Worm (Caenorhabditis elegans): ENCODE measurements around the gene M60.7.

The M60.7 gene

ce11 chrX:8210999-8211398 lies 50.0 kb downstream of the M60.7 start, which contains the start of gene cdd-1 (continued):
- TF ChIP-seq duxl-1 (tag; optimal IDR thresholded peaks at IDR 0.05; ENCODE audit: poor library complexity) (no peak), lin-15B (tag; optimal IDR thresholded peaks at IDR 0.05) (no peak), vab-7 (GFP tag; IDR thresholded peaks at IDR 0.05) (no peak), F37D6.2 (tag; optimal IDR thresholded peaks at IDR 0.05) (no peak), dve-1 (tag; optimal IDR thresholded peaks at IDR 0.05; ENCODE audit: insufficient read depth) (peak; percentile 75), nhr-102 (tag; optimal IDR thresholded peaks at IDR 0.05) (no peak), T20F7.1 (GFP tag; optimal IDR thresholded peaks at IDR 0.05) (peak; percentile 40), Y5F2A.4 (GFP tag; optimal IDR thresholded peaks at IDR 0.05) (no peak), ctbp-1 (GFP tag; IDR thresholded peaks at IDR 0.05) (no peak), gei-8 (GFP tag; optimal IDR thresholded peaks at IDR 0.05) (peak; percentile 28), madf-9 (GFP tag; conservative IDR thresholded peaks at IDR 0.05) (no peak), egl-43 (GFP tag; IDR thresholded peaks at IDR 0.05) (no peak), zag-1 (tag; optimal IDR thresholded peaks at IDR 0.05) (no peak), nhr-42 (GFP tag; IDR thresholded peaks at IDR 0.05) (no peak), unc-39 (tag; optimal IDR thresholded peaks at IDR 0.05) (no peak), aly-2 (tag; optimal IDR thresholded peaks at IDR 0.05) (no peak), tag-97 (GFP tag; IDR thresholded peaks at IDR 0.05) (no peak), unc-62 (GFP tag; optimal IDR thresholded peaks at IDR 0.05 in 1 of 2) (peak in 1 of 2 experiments; percentile 47), unc-62 (tag; optimal IDR thresholded peaks at IDR 0.05) (no peak), dpl-1 (GFP tag; optimal IDR thresholded peaks at IDR 0.05) (no peak), nhr-25 (tag; optimal IDR thresholded peaks at IDR 0.05; ENCODE audit: borderline replicate concordance, insufficient read depth) (no peak), fos-1 (tag; optimal IDR thresholded peaks at IDR 0.05) (no peak), lin-13 (GFP tag; optimal IDR thresholded peaks at IDR 0.05) (no peak), cey-2 (tag; optimal IDR thresholded peaks at IDR 0.05; ENCODE audit: borderline replicate concordance, insufficient read depth) (no peak), tra-1 (GFP tag; IDR thresholded peaks at IDR 0.05) (no peak), pqm-1 (tag; optimal IDR thresholded peaks at IDR 0.05) (peak; percentile 36), snpc-1.2 (GFP tag; IDR thresholded peaks at IDR 0.05) (no peak), ceh-44 (GFP tag; IDR thresholded peaks at IDR 0.05) (no peak), jun-1 (tag; optimal IDR thresholded peaks at IDR 0.05) (no peak), nhr-10 (tag; optimal IDR thresholded peaks at IDR 0.05) (no peak), zip-11 (GFP tag; IDR thresholded peaks at IDR 0.05) (no peak), lin-1 (GFP tag; IDR thresholded peaks at IDR 0.05) (peak; percentile 61; the same call in 1 of the 2 replicates), attf-4 (tag; optimal IDR thresholded peaks at IDR 0.05) (no peak), nhr-41 (GFP tag; IDR thresholded peaks at IDR 0.05) (0 out of 2 replicates have a peak, but pooled peaks have one; percentile 6), unc-130 (GFP tag; optimal IDR thresholded peaks at IDR 0.05) (no peak), ces-1 (GFP tag; optimal IDR thresholded peaks at IDR 0.05) (no peak), php-3 (GFP tag; IDR thresholded peaks at IDR 0.05) (peak; percentile 97), dmd-9 (GFP tag; IDR thresholded peaks at IDR 0.05) (no peak), mep-1 (tag; optimal IDR thresholded peaks at IDR 0.05) (peak; percentile 54), dmd-6 (GFP tag; IDR thresholded peaks at IDR 0.05) (peak; percentile 53; the same call in 1 of the 2 replicates), mes-2 (tag; optimal IDR thresholded peaks at IDR 0.05; ENCODE audit: poor library complexity, severe bottlenecking) (no peak), ceh-20 (GFP tag; IDR thresholded peaks at IDR 0.05) (peak; percentile 73), F26F4.8 (GFP tag; conservative IDR thresholded peaks at IDR 0.05) (no peak), nhr-77 (tag; optimal IDR thresholded peaks at IDR 0.05) (peak; percentile 54), R02D3.7 (tag; optimal IDR thresholded peaks at IDR 0.05) (no peak), nhr-111 (GFP tag; optimal IDR thresholded peaks at IDR 0.05) (no peak), nhr-28 (tag; optimal IDR thresholded peaks at IDR 0.05) (peak; percentile 53), hmg-1.1 (GFP tag; IDR thresholded peaks at IDR 0.05) (no peak)
